Worm (Caenorhabditis elegans) whole organism, early embryonic: ENCODE data around the gene C08E3.1.

Experiments
- F13C5.2 ChIP-seq: sonication (generic microtip); optimal IDR thresholded peaks from 2 replicates; lab custom pipeline; 2017; ENCODE audit warnings: mild to moderate bottlenecking, missing genetic modification characterization, inconsistent platforms, missing compliant biosample characterization
- ama-1 ChIP-seq: fragments of 150-350 bp; optimal IDR thresholded peaks from 2 replicates; lab custom pipeline; 2014

ce11 chrII:1606079-1606478 is 27.5 kb upstream of the C08E3.1 start, which contains the start of gene bath-33:
- TF ChIP-seq ama-1 (lab: Kevin White, UChicago) (no peak), F13C5.2 (tag; lab: Kevin White, UChicago) (no peak)
